Fruit fly (Drosophila melanogaster): ENCODE data around the gene tara.
A peak's percentile ranks its signal among the peaks of the same experiment; 100 is the strongest.

The tara gene

dm6 chr3R:16202335-16203024 lies 23.0 kb upstream of the tara start (continued):
- no peak for TF ChIP-seq CG12104 (GFP tag; optimal IDR thresholded peaks at IDR 0.05)
- no peak for TF ChIP-seq sim (GFP tag; IDR thresholded peaks at IDR 0.05)
- TF ChIP-seq HmgZ (tag; optimal IDR thresholded peaks at IDR 0.05) = peak; percentile 41
- no peak for TF ChIP-seq p53 (GFP tag; optimal IDR thresholded peaks at IDR 0.05)
- no peak for TF ChIP-seq CG10267 (tag; optimal IDR thresholded peaks at IDR 0.05)
- no peak for TF ChIP-seq eyg (GFP tag; optimal IDR thresholded peaks at IDR 0.05)
- TF ChIP-seq ham (GFP tag; IDR thresholded peaks at IDR 0.05) = no peak
- no peak for TF ChIP-seq CG15514 (GFP tag; optimal IDR thresholded peaks at IDR 0.05)
- TF ChIP-seq slp2 (GFP tag; optimal IDR thresholded peaks at IDR 0.05) = no peak
- TF ChIP-seq Lhr (GFP tag; optimal IDR thresholded peaks at IDR 0.05) = no peak
- no peak; the same call in 2 of the 3 replicates for TF ChIP-seq z (GFP tag; IDR thresholded peaks at IDR 0.05)
- TF ChIP-seq esg (GFP tag; conservative IDR thresholded peaks at IDR 0.05) = no peak
- TF ChIP-seq Ssrp (tag; optimal IDR thresholded peaks at IDR 0.05) = no peak
- no peak for TF ChIP-seq Elba2 (GFP tag; optimal IDR thresholded peaks at IDR 0.05)
- TF ChIP-seq CTCF (GFP tag; optimal IDR thresholded peaks at IDR 0.05) = no peak
- peak; percentile 23 for TF ChIP-seq Ets65A (GFP tag)
- no peak for TF ChIP-seq CG12942 (GFP tag; optimal IDR thresholded peaks at IDR 0.05)
- no peak for TF ChIP-seq CG15479 (GFP tag; optimal IDR thresholded peaks at IDR 0.05)
- no peak for TF ChIP-seq her (GFP tag; optimal IDR thresholded peaks at IDR 0.05)
- TF ChIP-seq CG2120 (GFP tag; optimal IDR thresholded peaks at IDR 0.05) = no peak
- TF ChIP-seq Jarid2 (GFP tag; optimal IDR thresholded peaks at IDR 0.05) = peak; percentile 77
- TF ChIP-seq fd3F (GFP tag; optimal IDR thresholded peaks at IDR 0.05) = no peak
- no peak for TF ChIP-seq tup (GFP tag; optimal IDR thresholded peaks at IDR 0.05)
- no peak for TF ChIP-seq Gug (GFP tag; IDR thresholded peaks at IDR 0.05)
- no peak for TF ChIP-seq Sin3A (optimal IDR thresholded peaks at IDR 0.05)
- no peak for TF ChIP-seq Hey (tag; optimal IDR thresholded peaks at IDR 0.05)
- TF ChIP-seq CG16815 (GFP tag; optimal IDR thresholded peaks at IDR 0.05) = no peak
- no peak for TF ChIP-seq tio (GFP tag; optimal IDR thresholded peaks at IDR 0.05)
- peak; percentile 67 for TF ChIP-seq sens (GFP tag)
- no peak for TF ChIP-seq CG11504 (tag; optimal IDR thresholded peaks at IDR 0.05)
- TF ChIP-seq Poxn (GFP tag; IDR thresholded peaks at IDR 0.05) = no peak
- TF ChIP-seq ap (GFP tag; IDR thresholded peaks at IDR 0.05) = no peak
- no peak for TF ChIP-seq CG8765 (GFP tag; IDR thresholded peaks at IDR 0.05)
- TF ChIP-seq E2f2 (GFP tag; IDR thresholded peaks at IDR 0.05) = no peak
- TF ChIP-seq Ptx1 (GFP tag; IDR thresholded peaks at IDR 0.05) = no peak
- TF ChIP-seq lab (GFP tag; optimal IDR thresholded peaks at IDR 0.05) = no peak
- TF ChIP-seq Dad (GFP tag; optimal IDR thresholded peaks at IDR 0.05) = no peak
- TF ChIP-seq Blimp-1 (GFP tag; optimal IDR thresholded peaks at IDR 0.05) = no peak
- TF ChIP-seq CG7556 (GFP tag; optimal IDR thresholded peaks at IDR 0.05) = no peak
- TF ChIP-seq fd96Cb (tag; optimal IDR thresholded peaks at IDR 0.05) = no peak
- no peak for TF ChIP-seq jing (GFP tag; optimal IDR thresholded peaks at IDR 0.05)
- no peak for TF ChIP-seq CG9817 (tag; optimal IDR thresholded peaks at IDR 0.05)
- no peak for TF ChIP-seq Dref (GFP tag; IDR thresholded peaks at IDR 0.05)
- peak; percentile 93 for TF ChIP-seq exex (tag; optimal IDR thresholded peaks at IDR 0.05)
- no peak for TF ChIP-seq HLHmδ (GFP tag; optimal IDR thresholded peaks at IDR 0.05)
- peak; percentile 48 for TF ChIP-seq Atf6 (GFP tag; IDR thresholded peaks at IDR 0.05)
- TF ChIP-seq odd (GFP tag; optimal IDR thresholded peaks at IDR 0.05) = no peak
- TF ChIP-seq CG6175 (GFP tag; IDR thresholded peaks at IDR 0.05) = no peak
- TF ChIP-seq cas (GFP tag; IDR thresholded peaks at IDR 0.05) = no peak
- no peak for TF ChIP-seq Side (GFP tag; optimal IDR thresholded peaks at IDR 0.05)
- TF ChIP-seq CG34376 (GFP tag; optimal IDR thresholded peaks at IDR 0.05) = peak; percentile 69
- TF ChIP-seq Bdp1 (GFP tag; optimal IDR thresholded peaks at IDR 0.05) = no peak
